Worm (Caenorhabditis elegans): ENCODE data around the gene Y102A11A.1.

DNA sequence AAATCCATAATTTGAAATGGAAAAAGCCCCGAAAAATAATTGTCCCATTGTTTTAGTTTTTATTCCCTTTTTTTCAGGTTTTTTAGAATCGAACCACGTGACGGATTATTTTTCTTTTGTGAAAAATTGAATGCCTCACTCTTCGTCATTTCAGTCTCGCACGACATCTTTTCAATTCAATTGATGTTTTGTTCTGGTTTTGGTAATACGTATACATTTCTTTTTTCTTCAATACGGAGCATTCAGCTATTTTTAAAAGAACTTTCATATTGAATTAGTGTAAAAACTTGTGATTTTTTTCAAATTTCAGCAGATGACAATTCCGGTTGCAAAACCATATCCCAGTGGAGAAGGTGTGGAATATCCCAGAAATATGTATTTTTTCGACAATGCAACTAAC, 13.1 kb downstream of the Y102A11A.1 start, which contains the start of gene F49H12.7:
- TF ChIP-seq sea-1 (GFP tag; conservative IDR thresholded peaks at IDR 0.05) (no peak), ama-1 (optimal IDR thresholded peaks at IDR 0.05) (no peak), tra-4 (tag; optimal IDR thresholded peaks at IDR 0.05) (no peak), ets-7 (tag; optimal IDR thresholded peaks at IDR 0.05) (no peak), tbx-37 (GFP tag; conservative IDR thresholded peaks at IDR 0.05) (no peak), B0310.2 (tag; optimal IDR thresholded peaks at IDR 0.05) (no peak), flt-1 (GFP tag; IDR thresholded peaks at IDR 0.05) (no peak), pes-1 (GFP tag; IDR thresholded peaks at IDR 0.05) (no peak), scrt-1 (GFP tag; IDR thresholded peaks at IDR 0.05) (no peak), hmbx-1 (tag; optimal IDR thresholded peaks at IDR 0.05) (no peak), ceh-36 (tag; optimal IDR thresholded peaks at IDR 0.05) (no peak), hmg-4 (GFP tag; optimal IDR thresholded peaks at IDR 0.05) (no peak), hnd-1 (tag; optimal IDR thresholded peaks at IDR 0.05) (no peak)
